Worm (Caenorhabditis elegans) whole organism, L3 larva: ENCODE data around the gene Y42H9AR.1.

ENCODE experiments used
- ama-1 ChIP-seq: fragments of 150-350 bp; optimal IDR thresholded peaks from 2 replicates; lab custom pipeline; 2018
- ceh-28 ChIP-seq: fragments of 150-350 bp; optimal IDR thresholded peaks from 2 replicates; lab custom pipeline; 2014; ENCODE audit warnings: missing biosample characterization, missing genetic modification reagents, missing genetic modification characterization
- ceh-82 ChIP-seq: fragments of 150-350 bp; optimal IDR thresholded peaks from 2 replicates; lab custom pipeline; 2014; ENCODE audit warnings: missing biosample characterization, missing genetic modification characterization
- ceh-9 ChIP-seq: sonication (generic microtip); optimal IDR thresholded peaks from 2 replicates; lab custom pipeline; 2018; ENCODE audit warnings: missing biosample characterization, missing genetic modification characterization
- egl-5 ChIP-seq: fragments of 150-350 bp; optimal IDR thresholded peaks from 2 replicates; lab custom pipeline; 2017; ENCODE audit warnings: missing biosample characterization, missing genetic modification reagents, missing genetic modification characterization, inconsistent platforms
- elt-1 ChIP-seq: fragments of 150-350 bp; optimal IDR thresholded peaks from 2 replicates; lab custom pipeline; 2014; ENCODE audit warnings: missing biosample characterization, missing genetic modification characterization
- elt-2 ChIP-seq: sonication (generic microtip); optimal IDR thresholded peaks from 2 replicates; lab custom pipeline; 2016; ENCODE audit warnings: missing genetic modification reagents, mild to moderate bottlenecking, missing genetic modification characterization, missing compliant biosample characterization
- elt-3 ChIP-seq, 3 experiments: fragments of 150-350 bp in 1 of 3; sonication (generic microtip) in 2 of 3; optimal IDR thresholded peaks; 2 replicates in 2 of 3; 4 replicates in 1 of 3; lab custom pipeline; 2014 to 2017; ENCODE audit warnings: missing biosample characterization in 3 of 3, missing genetic modification characterization in 3 of 3
- fkh-10 ChIP-seq: sonication (generic microtip); optimal IDR thresholded peaks from 2 replicates; lab custom pipeline; 2017; ENCODE audit warnings: missing biosample characterization, missing genetic modification reagents, missing genetic modification characterization
- fkh-2 ChIP-seq: fragments of 150-350 bp; optimal IDR thresholded peaks from 2 replicates; lab custom pipeline; 2014; ENCODE audit warnings: missing biosample characterization, missing genetic modification reagents, missing genetic modification characterization
- fos-1 ChIP-seq: fragments of 150-350 bp; optimal IDR thresholded peaks from 2 replicates; lab custom pipeline; 2014; ENCODE audit warnings: missing biosample characterization, missing genetic modification characterization
- hmg-11 ChIP-seq: sonication (generic microtip); optimal IDR thresholded peaks from 2 replicates; lab custom pipeline; 2016; ENCODE audit warnings: missing genetic modification characterization, missing compliant biosample characterization
- lin-15B ChIP-seq: fragments of 150-350 bp; optimal IDR thresholded peaks from 2 replicates; lab custom pipeline; 2014; ENCODE audit warnings: missing biosample characterization, missing genetic modification characterization
- lin-39 ChIP-seq: fragments of 150-350 bp; optimal IDR thresholded peaks from 2 replicates; lab custom pipeline; 2018; ENCODE audit warnings: missing biosample characterization, missing genetic modification reagents, missing genetic modification characterization
- mml-1 ChIP-seq: fragments of 150-350 bp; sonication (generic microtip); optimal IDR thresholded peaks from 3 replicates; lab custom pipeline; 2014; ENCODE audit warnings: missing biosample characterization, missing genetic modification characterization
- nfya-1 ChIP-seq: sonication (generic microtip); optimal IDR thresholded peaks from 2 replicates; lab custom pipeline; 2017; ENCODE audit warnings: missing genetic modification characterization, mild to moderate bottlenecking, missing compliant biosample characterization, antibody characterized with exemption, moderate library complexity; ENCODE audit not compliant: insufficient read depth
- nhr-11 ChIP-seq: fragments of 150-350 bp; optimal IDR thresholded peaks from 2 replicates; lab custom pipeline; 2014; ENCODE audit warnings: missing biosample characterization, missing genetic modification characterization
- nhr-12 ChIP-seq: fragments of 150-350 bp; optimal IDR thresholded peaks from 2 replicates; lab custom pipeline; 2014; ENCODE audit warnings: missing biosample characterization, missing genetic modification characterization
- nhr-23 ChIP-seq: fragments of 150-350 bp; optimal IDR thresholded peaks from 2 replicates; lab custom pipeline; 2014; ENCODE audit warnings: missing biosample characterization, missing genetic modification reagents, missing genetic modification characterization
- nhr-25 ChIP-seq: sonication (generic microtip); optimal IDR thresholded peaks from 2 replicates; lab custom pipeline; 2017; ENCODE audit warnings: missing biosample characterization, missing genetic modification characterization
- nhr-67 ChIP-seq: fragments of 150-350 bp; optimal IDR thresholded peaks from 2 replicates; lab custom pipeline; 2014; ENCODE audit warnings: missing biosample characterization, missing genetic modification characterization
- pqm-1 ChIP-seq: fragments of 150-350 bp; optimal IDR thresholded peaks from 2 replicates; lab custom pipeline; 2017; ENCODE audit warnings: missing biosample characterization, missing genetic modification characterization, inconsistent platforms
- sea-2 ChIP-seq: fragments of 150-350 bp; sonication (generic microtip); optimal IDR thresholded peaks from 4 replicates; lab custom pipeline; 2014; ENCODE audit warnings: missing biosample characterization, missing genetic modification reagents, missing genetic modification characterization
- skn-1 ChIP-seq: fragments of 150-350 bp; optimal IDR thresholded peaks from 2 replicates; lab custom pipeline; 2014; ENCODE audit warnings: missing biosample characterization, missing genetic modification characterization
- snpc-4 ChIP-seq: fragments of 150-350 bp; optimal IDR thresholded peaks from 2 replicates; lab custom pipeline; 2014; ENCODE audit warnings: missing biosample characterization, missing genetic modification characterization
- tbx-2 ChIP-seq: sonication (generic microtip); optimal IDR thresholded peaks from 2 replicates; lab custom pipeline; 2016; ENCODE audit warnings: mild to moderate bottlenecking, missing genetic modification characterization, missing compliant biosample characterization
- unc-62 ChIP-seq: fragments of 150-350 bp; sonication (generic microtip); optimal IDR thresholded peaks from 4 replicates; lab custom pipeline; 2014; ENCODE audit warnings: missing biosample characterization, missing genetic modification reagents, missing genetic modification characterization
- ztf-11 ChIP-seq: fragments of 150-350 bp; optimal IDR thresholded peaks from 2 replicates; lab custom pipeline; 2014; ENCODE audit warnings: missing biosample characterization, missing genetic modification characterization
- ztf-4 ChIP-seq: fragments of 150-350 bp; optimal IDR thresholded peaks from 2 replicates; lab custom pipeline; 2014; ENCODE audit warnings: missing biosample characterization, missing genetic modification characterization

The Y42H9AR.1 gene

ce11 chrIV:8070299-8070698, 42.9 kb upstream of the Y42H9AR.1 start:
- no peak for TF ChIP-seq fkh-2 (tag; lab: Kevin White, UChicago)
- TF ChIP-seq nhr-11: no peak
- TF ChIP-seq unc-62 (GFP tag; lab: Kevin White, UChicago): peak; percentile 27
- TF ChIP-seq lin-39 (tag; lab: Kevin White, UChicago): peak; percentile 79
- TF ChIP-seq hmg-11: no peak
- TF ChIP-seq elt-1 (tag; lab: Kevin White, UChicago): peak; percentile 46
- no peak for TF ChIP-seq skn-1 (tag; lab: Kevin White, UChicago)
- no peak for TF ChIP-seq fkh-10 (GFP tag; lab: Kevin White, UChicago)
- TF ChIP-seq pqm-1 (tag; lab: Kevin White, UChicago): no peak
- no peak for TF ChIP-seq ztf-4 (tag; lab: Kevin White, UChicago)
- no peak for TF ChIP-seq ceh-9 (tag; lab: Kevin White, UChicago)
- TF ChIP-seq nfya-1 (tag; lab: Kevin White, UChicago): peak; percentile 19

ce11 chrIV:8070934-8071333, 42.3 kb upstream of the Y42H9AR.1 start:
- no peak for TF ChIP-seq pqm-1 (tag; lab: Kevin White, UChicago)
- no peak for TF ChIP-seq egl-5 (tag; lab: Kevin White, UChicago)
- no peak for TF ChIP-seq lin-39 (tag; lab: Kevin White, UChicago)
- TF ChIP-seq elt-2 (tag; lab: Kevin White, UChicago): no peak
- TF ChIP-seq elt-1 (tag; lab: Kevin White, UChicago): no peak
- no peak for TF ChIP-seq nhr-12 (tag; lab: Kevin White, UChicago)
- TF ChIP-seq ceh-28 (tag; lab: Kevin White, UChicago): no peak
- TF ChIP-seq nhr-11: no peak
- no peak for TF ChIP-seq nhr-67 (tag; lab: Kevin White, UChicago)

ce11 chrIV:8075516-8075915, 37.7 kb upstream of the Y42H9AR.1 start:
- TF ChIP-seq snpc-4 (tag; lab: Kevin White, UChicago): peak; percentile 9
- no peak for TF ChIP-seq ceh-82 (tag; lab: Kevin White, UChicago)

- TF ChIP-seq fos-1 (tag; lab: Kevin White, UChicago) (no peak), fkh-10 (GFP tag; lab: Kevin White, UChicago) (peak; percentile 40)
Measured at ce11 chrIV:8076511-8076910, 36.7 kb upstream of the Y42H9AR.1 start.

- TF ChIP-seq nhr-12 (tag; lab: Kevin White, UChicago): no peak
- no peak for TF ChIP-seq hmg-11
- no peak for TF ChIP-seq ceh-9 (tag; lab: Kevin White, UChicago)
- no peak for TF ChIP-seq tbx-2
- TF ChIP-seq lin-15B (tag; lab: Kevin White, UChicago): no peak
- TF ChIP-seq nhr-23 (tag; lab: Kevin White, UChicago): no peak
- no peak for TF ChIP-seq unc-62 (GFP tag; lab: Kevin White, UChicago)
- no peak for TF ChIP-seq snpc-4 (tag; lab: Kevin White, UChicago)
- TF ChIP-seq lin-39 (tag; lab: Kevin White, UChicago): no peak
- TF ChIP-seq skn-1 (tag; lab: Kevin White, UChicago): no peak
- TF ChIP-seq ama-1 (lab: Kevin White, UChicago): no peak
Measured at ce11 chrIV:8080166-8080565, 33.0 kb upstream of the Y42H9AR.1 start.

- TF ChIP-seq lin-39 (tag; lab: Kevin White, UChicago): no peak
- no peak for TF ChIP-seq mml-1
- no peak for TF ChIP-seq fkh-2 (tag; lab: Kevin White, UChicago)
- no peak for TF ChIP-seq pqm-1 (tag; lab: Kevin White, UChicago)
- no peak for TF ChIP-seq sea-2 (GFP tag; lab: Kevin White, UChicago)
- no peak for TF ChIP-seq elt-3 (tag; optimal IDR thresholded peaks at IDR 0.05; lab: Kevin White, UChicago)
- TF ChIP-seq fkh-10 (GFP tag; lab: Kevin White, UChicago): no peak
- no peak for TF ChIP-seq ceh-82 (tag; lab: Kevin White, UChicago)
- no peak for TF ChIP-seq hmg-11
- no peak for TF ChIP-seq ztf-11
- TF ChIP-seq elt-2 (tag; lab: Kevin White, UChicago): no peak
- no peak for TF ChIP-seq nhr-12 (tag; lab: Kevin White, UChicago)
- TF ChIP-seq nhr-25 (tag; lab: Kevin White, UChicago): no peak
Measured at ce11 chrIV:8080782-8081181, 32.4 kb upstream of the Y42H9AR.1 start.
